Worm (Caenorhabditis elegans): ENCODE data around the gene gcy-9.

gcy-9 gene

DNA sequence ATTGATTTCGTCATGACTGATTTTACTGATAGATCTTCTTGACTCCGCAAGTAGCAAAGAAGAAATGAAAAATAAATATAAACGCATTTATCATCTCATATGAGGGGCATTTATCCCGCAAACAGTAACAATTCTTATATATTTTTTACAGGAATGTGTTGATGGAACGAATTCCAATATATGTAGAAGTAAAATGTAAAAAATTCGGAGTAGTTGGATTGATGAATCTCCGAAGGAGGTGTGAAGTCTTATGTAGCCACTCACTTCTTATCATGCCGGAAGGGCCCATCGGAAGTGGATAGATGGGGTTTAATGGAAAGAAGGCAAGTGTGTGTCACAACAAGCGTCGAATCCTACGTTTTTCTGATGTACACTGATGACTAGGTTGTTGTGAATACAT, at the start of gene gcy-9:
Gene gcy-9 (minus strand): TSS at position 101 of the 400 bp plus-strand sequence.
- TF ChIP-seq egl-5 (tag; optimal IDR thresholded peaks at IDR 0.05), result no peak
- no peak for TF ChIP-seq unc-39 (tag; optimal IDR thresholded peaks at IDR 0.05)
- TF ChIP-seq nhr-77 (tag; optimal IDR thresholded peaks at IDR 0.05), result no peak
- no peak for TF ChIP-seq jun-1 (tag; optimal IDR thresholded peaks at IDR 0.05)
- TF ChIP-seq lsy-12 (tag; optimal IDR thresholded peaks at IDR 0.05), result no peak
- no peak for TF ChIP-seq ceh-16 (tag; optimal IDR thresholded peaks at IDR 0.05)
- no peak for TF ChIP-seq ztf-4 (tag; optimal IDR thresholded peaks at IDR 0.05)
- no peak for TF ChIP-seq elt-3 (tag; optimal IDR thresholded peaks at IDR 0.05)
- TF ChIP-seq lin-39 (tag; optimal IDR thresholded peaks at IDR 0.05), result no peak
- TF ChIP-seq fkh-10 (GFP tag; optimal IDR thresholded peaks at IDR 0.05), result no peak
- no peak for TF ChIP-seq unc-62 (GFP tag; optimal IDR thresholded peaks at IDR 0.05)
- TF ChIP-seq mml-1 (tag; optimal IDR thresholded peaks at IDR 0.05), result no peak
- no peak for TF ChIP-seq lin-15B (tag; optimal IDR thresholded peaks at IDR 0.05)
- TF ChIP-seq ceh-9 (tag; optimal IDR thresholded peaks at IDR 0.05), result no peak
- TF ChIP-seq tbx-2 (tag; optimal IDR thresholded peaks at IDR 0.05), result no peak
- TF ChIP-seq elt-1 (tag; optimal IDR thresholded peaks at IDR 0.05), result no peak
- TF ChIP-seq aly-2 (tag; optimal IDR thresholded peaks at IDR 0.05), result no peak
- no peak for TF ChIP-seq R02D3.7 (tag; optimal IDR thresholded peaks at IDR 0.05)
- no peak for TF ChIP-seq ceh-82 (tag; optimal IDR thresholded peaks at IDR 0.05)
- no peak for TF ChIP-seq elt-2 (tag; optimal IDR thresholded peaks at IDR 0.05)

DNA sequence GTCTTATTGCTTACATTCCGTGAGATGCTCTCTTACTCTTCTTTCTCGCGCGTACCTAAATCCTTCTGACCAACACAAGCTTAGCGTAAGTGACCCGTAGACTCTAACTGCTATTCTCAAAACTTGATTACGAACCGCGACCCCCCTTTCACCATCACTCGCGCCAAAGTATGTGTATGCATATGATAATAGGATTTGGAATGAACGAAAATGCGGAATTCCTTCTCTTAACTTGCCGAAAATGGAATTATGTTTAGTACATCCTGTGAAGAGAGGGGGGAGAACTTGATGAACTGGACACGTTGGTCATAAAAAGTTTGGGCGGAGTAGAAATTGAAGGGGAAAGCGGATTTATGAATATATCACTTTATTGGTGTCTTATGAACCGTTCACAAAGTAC, 49.2 kb upstream of the gcy-9 start:
- TF ChIP-seq fkh-10 (GFP tag; optimal IDR thresholded peaks at IDR 0.05) (peak; percentile 95), nfya-1 (tag; optimal IDR thresholded peaks at IDR 0.05; ENCODE audit: insufficient read depth) (peak; percentile 11), nhr-11 (tag; optimal IDR thresholded peaks at IDR 0.05) (no peak), elt-1 (tag; optimal IDR thresholded peaks at IDR 0.05) (no peak), lin-39 (tag; optimal IDR thresholded peaks at IDR 0.05) (no peak)

DNA sequence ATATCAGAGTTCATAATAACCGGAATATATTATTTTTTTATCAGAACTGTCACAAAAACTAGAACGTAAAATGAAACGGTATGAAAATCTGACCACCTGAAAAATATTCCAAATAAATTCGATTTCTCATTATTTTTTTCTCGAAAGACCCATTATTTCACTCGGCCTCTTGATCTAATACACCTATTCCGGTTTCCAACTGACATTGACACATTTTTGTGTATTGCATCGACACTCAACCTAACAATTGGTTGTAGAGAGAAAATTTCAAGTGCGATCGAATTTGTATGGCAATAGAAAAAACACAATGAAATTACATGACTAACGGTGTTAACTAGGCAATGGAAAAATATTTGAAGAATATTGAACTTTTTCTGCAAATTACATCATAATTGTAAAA, 48.2 kb upstream of the gcy-9 start:
- no peak for TF ChIP-seq fkh-10 (GFP tag; optimal IDR thresholded peaks at IDR 0.05)
- no peak for TF ChIP-seq nhr-43 (tag; optimal IDR thresholded peaks at IDR 0.05; ENCODE audit: poor library complexity, severe bottlenecking)
- TF ChIP-seq elt-1 (tag; optimal IDR thresholded peaks at IDR 0.05), result no peak
- no peak for TF ChIP-seq ztf-4 (tag; optimal IDR thresholded peaks at IDR 0.05)
- TF ChIP-seq nhr-77 (tag; optimal IDR thresholded peaks at IDR 0.05), result no peak
- no peak for TF ChIP-seq egl-5 (tag; optimal IDR thresholded peaks at IDR 0.05)
- no peak for TF ChIP-seq lin-15B (tag; optimal IDR thresholded peaks at IDR 0.05)
- TF ChIP-seq egl-27 (tag; optimal IDR thresholded peaks at IDR 0.05), result no peak
- TF ChIP-seq fos-1 (tag; optimal IDR thresholded peaks at IDR 0.05), result no peak
- TF ChIP-seq nfya-1 (tag; optimal IDR thresholded peaks at IDR 0.05; ENCODE audit: insufficient read depth), result no peak
- peak; percentile 1 for TF ChIP-seq nhr-25 (tag; optimal IDR thresholded peaks at IDR 0.05)
- no peak for TF ChIP-seq ZK546.5 (tag; optimal IDR thresholded peaks at IDR 0.05)
- TF ChIP-seq mdl-1 (tag; optimal IDR thresholded peaks at IDR 0.05), result no peak
- TF ChIP-seq snpc-4 (tag; optimal IDR thresholded peaks at IDR 0.05), result no peak
- no peak for TF ChIP-seq skn-1 (tag; optimal IDR thresholded peaks at IDR 0.05)
- peak; percentile 26 for TF ChIP-seq nhr-23 (tag; optimal IDR thresholded peaks at IDR 0.05)
- no peak for TF ChIP-seq lsy-12 (tag; optimal IDR thresholded peaks at IDR 0.05)

DNA sequence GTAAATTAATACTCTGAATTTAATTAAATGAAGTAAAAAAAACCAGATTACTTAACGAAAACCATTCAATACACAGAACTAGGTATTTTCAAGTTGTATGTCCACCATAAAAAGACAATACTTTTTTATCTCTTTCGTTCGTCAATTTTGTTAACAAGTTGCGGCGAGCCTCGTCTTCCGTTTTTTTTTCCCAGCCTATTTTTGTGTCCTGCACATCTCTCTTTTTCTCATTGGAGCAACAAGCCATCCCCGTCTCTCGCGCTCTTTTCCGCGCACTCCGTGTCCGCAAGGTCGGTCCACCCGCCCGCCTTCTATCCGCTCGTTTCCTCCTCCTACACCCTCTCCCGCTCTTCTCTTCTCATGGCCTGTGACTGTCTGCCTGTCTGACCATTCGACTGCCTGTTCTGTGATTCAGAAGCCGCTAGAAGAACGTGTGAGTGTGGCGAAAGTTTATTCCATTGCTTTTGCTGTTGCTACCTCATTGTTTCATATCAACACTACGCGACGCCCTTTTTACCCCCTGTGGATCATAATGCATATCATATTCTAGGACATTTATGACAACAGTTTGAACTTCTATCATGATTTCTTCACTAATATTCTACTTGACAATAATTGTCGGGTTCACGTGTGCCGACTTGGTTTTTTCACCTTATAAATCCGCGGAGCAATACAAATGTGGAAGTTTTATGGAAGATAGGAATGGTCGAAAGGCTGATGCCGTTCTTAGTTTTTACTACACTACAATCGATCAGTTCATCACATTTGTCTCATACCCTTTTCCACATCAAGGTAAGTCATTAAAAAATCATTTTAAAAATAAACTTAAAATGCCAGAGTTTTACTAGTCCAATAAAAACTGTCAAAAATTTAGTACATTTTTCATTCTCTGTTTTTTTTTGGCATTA, 47.1 kb upstream of the gcy-9 start, which contains the start of the genes F08B12.11 and prmn-1:
Gene F08B12.11 (plus strand): TSS at position 521 of the 908 bp plus-strand sequence.
Gene prmn-1 (plus strand): TSS at position 551 of the 908 bp plus-strand sequence.
- TF ChIP-seq fos-1 (tag; optimal IDR thresholded peaks at IDR 0.05) (no peak), nfya-1 (tag; optimal IDR thresholded peaks at IDR 0.05; ENCODE audit: insufficient read depth) (peak; percentile 31), hmg-11 (tag; optimal IDR thresholded peaks at IDR 0.05) (peak; percentile 22), nhr-25 (tag; optimal IDR thresholded peaks at IDR 0.05) (peak; percentile 66), nhr-237 (tag; optimal IDR thresholded peaks at IDR 0.05) (no peak)

DNA sequence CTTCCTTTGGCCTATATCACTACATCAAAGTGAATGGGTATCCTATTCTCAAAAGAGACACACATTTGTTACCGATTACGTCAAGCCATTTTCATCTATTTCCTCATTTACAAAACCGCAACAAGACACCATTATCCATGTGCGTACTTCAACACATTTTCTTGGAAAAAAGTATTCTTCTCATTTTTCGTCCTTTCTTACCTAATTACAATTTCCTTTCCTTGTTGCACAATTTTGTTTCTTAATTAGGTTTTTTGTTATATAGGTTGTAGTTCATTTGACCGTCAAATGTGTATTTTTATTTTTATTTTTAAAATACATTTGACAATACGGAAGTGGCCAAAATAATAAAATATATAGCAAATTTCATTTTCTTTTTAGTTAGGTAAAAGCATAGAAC, 45.7 kb upstream of the gcy-9 start:
- TF ChIP-seq nhr-23 (tag; optimal IDR thresholded peaks at IDR 0.05) (peak; percentile 41), egl-27 (tag; optimal IDR thresholded peaks at IDR 0.05) (no peak)
